Worm (Caenorhabditis elegans): Measurements from ENCODE around the gene M01B2.12.

M01B2.12 gene

DNA sequence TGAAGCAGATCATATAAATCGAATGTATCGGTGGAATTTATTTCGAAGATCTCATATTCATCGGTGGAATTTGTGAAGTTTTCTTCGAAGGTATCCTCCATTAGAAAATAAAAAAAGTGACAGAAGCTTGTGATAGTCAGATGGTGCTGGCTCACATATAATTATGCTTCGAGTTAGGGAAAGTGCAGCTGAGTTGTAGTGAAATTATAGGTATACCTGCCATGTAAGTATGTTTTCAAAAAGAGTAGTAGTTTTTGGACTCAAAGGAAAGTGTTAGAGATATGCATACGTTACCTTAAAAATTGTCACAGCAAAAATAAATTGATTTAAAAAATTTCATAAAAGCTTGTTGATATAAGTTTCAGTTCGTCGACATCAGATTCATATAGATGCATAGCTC, 23.8 kb downstream of the M01B2.12 start, which contains the start of gene srw-11:
srw-11 (minus strand) TSS at position 101 of the 400 bp plus-strand sequence.
- TF ChIP-seq nhr-67 (tag; optimal IDR thresholded peaks at IDR 0.05) (no peak), egl-27 (tag; optimal IDR thresholded peaks at IDR 0.05) (no peak), lin-15B (tag; optimal IDR thresholded peaks at IDR 0.05) (no peak), nhr-23 (tag; optimal IDR thresholded peaks at IDR 0.05) (no peak), nhr-237 (tag; optimal IDR thresholded peaks at IDR 0.05) (no peak), zag-1 (tag; optimal IDR thresholded peaks at IDR 0.05) (no peak), skn-1 (tag; optimal IDR thresholded peaks at IDR 0.05) (no peak)

- TF ChIP-seq ztf-4 (tag; optimal IDR thresholded peaks at IDR 0.05) (no peak), unc-62 (GFP tag; optimal IDR thresholded peaks at IDR 0.05) (no peak), mml-1 (tag; optimal IDR thresholded peaks at IDR 0.05) (no peak), egl-5 (tag; optimal IDR thresholded peaks at IDR 0.05) (no peak), nhr-12 (tag; optimal IDR thresholded peaks at IDR 0.05) (no peak), nhr-25 (tag; optimal IDR thresholded peaks at IDR 0.05) (no peak), elt-2 (tag; optimal IDR thresholded peaks at IDR 0.05) (no peak), tbx-2 (tag; optimal IDR thresholded peaks at IDR 0.05) (no peak), pqm-1 (tag; optimal IDR thresholded peaks at IDR 0.05) (no peak), pha-4 (tag; optimal IDR thresholded peaks at IDR 0.05) (no peak), fos-1 (tag; optimal IDR thresholded peaks at IDR 0.05) (no peak), unc-39 (tag; optimal IDR thresholded peaks at IDR 0.05) (no peak), sea-2 (GFP tag; optimal IDR thresholded peaks at IDR 0.05) (no peak), fkh-10 (GFP tag; optimal IDR thresholded peaks at IDR 0.05) (no peak), R02D3.7 (tag; optimal IDR thresholded peaks at IDR 0.05) (no peak), ZK546.5 (tag; optimal IDR thresholded peaks at IDR 0.05) (no peak), lsy-12 (tag; optimal IDR thresholded peaks at IDR 0.05) (no peak)
These were observed 25.5 kb downstream of the M01B2.12 start, which contains the start of gene srw-12 for ce11 chrV:15238552-15238951. TSS of gene srw-12 (minus strand) at chrV:15238652.

DNA sequence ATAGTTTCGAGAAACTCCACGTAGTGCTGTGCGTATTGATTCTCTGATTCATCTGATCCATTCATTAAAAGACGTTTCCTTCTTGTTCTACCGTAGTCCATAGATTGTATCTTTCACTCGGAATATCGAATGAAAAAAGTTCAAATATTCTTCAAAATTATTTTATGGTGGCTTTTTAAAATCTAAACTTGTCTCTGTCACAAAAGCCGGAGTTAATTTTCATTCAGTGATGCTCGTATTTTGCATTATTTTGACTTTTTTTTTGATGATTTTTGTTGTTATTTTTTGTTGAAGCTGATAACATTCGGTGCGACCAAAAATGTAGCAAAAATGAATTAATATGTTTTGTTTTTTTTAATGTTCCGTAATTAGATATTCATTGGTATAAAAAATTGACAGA, 28.4 kb downstream of the M01B2.12 start, which contains the start of gene nhr-164:
nhr-164 (minus strand) TSS at position 101 of the 400 bp plus-strand sequence.
- TF ChIP-seq fkh-10 (GFP tag; optimal IDR thresholded peaks at IDR 0.05) (no peak), nfya-1 (tag; optimal IDR thresholded peaks at IDR 0.05; ENCODE audit: insufficient read depth) (no peak), aly-2 (tag; optimal IDR thresholded peaks at IDR 0.05) (no peak)

ce11 chrV:15232200-15232599, 31.8 kb downstream of the M01B2.12 start, which contains the start of gene srw-13:
TSS of gene srw-13 (plus strand) at chrV:15232500.
- TF ChIP-seq nhr-237 (tag; optimal IDR thresholded peaks at IDR 0.05) (no peak), lin-15B (tag; optimal IDR thresholded peaks at IDR 0.05) (no peak), nhr-23 (tag; optimal IDR thresholded peaks at IDR 0.05) (no peak), ztf-11 (tag; optimal IDR thresholded peaks at IDR 0.05) (no peak), ceh-28 (tag; optimal IDR thresholded peaks at IDR 0.05) (no peak), elt-2 (tag; optimal IDR thresholded peaks at IDR 0.05) (no peak), mml-1 (tag; optimal IDR thresholded peaks at IDR 0.05) (no peak)

DNA sequence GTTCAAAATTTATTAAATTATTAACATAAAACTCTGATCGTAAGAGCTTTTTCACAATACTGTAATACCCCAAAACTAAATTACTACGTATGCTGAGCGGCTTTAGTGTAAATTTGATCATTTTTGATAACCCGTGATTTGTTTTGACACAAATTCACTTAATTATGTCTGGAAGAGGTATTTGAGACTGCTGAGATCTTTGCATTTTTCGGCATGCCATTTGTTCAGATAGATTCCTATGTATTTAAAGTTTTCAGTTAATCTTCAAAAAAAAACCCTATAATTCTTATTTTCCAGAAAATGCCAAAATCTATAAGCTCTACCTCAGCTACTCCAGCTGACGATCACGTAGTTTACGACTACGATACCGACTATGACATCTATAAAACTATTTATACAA, 33.8 kb downstream of the M01B2.12 start, which contains the start of gene srw-15:
srw-15 (plus strand) TSS at position 301 of the 400 bp plus-strand sequence.
- TF ChIP-seq R02D3.7 (tag; optimal IDR thresholded peaks at IDR 0.05): no peak
- no peak for TF ChIP-seq ZK546.5 (tag; optimal IDR thresholded peaks at IDR 0.05)
- no peak for TF ChIP-seq eor-1 (tag; optimal IDR thresholded peaks at IDR 0.05)
- no peak for TF ChIP-seq nhr-77 (tag; optimal IDR thresholded peaks at IDR 0.05)
- no peak for TF ChIP-seq egl-27 (tag; optimal IDR thresholded peaks at IDR 0.05)
- TF ChIP-seq skn-1 (tag; optimal IDR thresholded peaks at IDR 0.05): no peak
- TF ChIP-seq mml-1 (tag; optimal IDR thresholded peaks at IDR 0.05): no peak
- no peak for TF ChIP-seq ztf-4 (tag; optimal IDR thresholded peaks at IDR 0.05)
- no peak for TF ChIP-seq nhr-23 (tag; optimal IDR thresholded peaks at IDR 0.05)
- TF ChIP-seq sea-2 (GFP tag; optimal IDR thresholded peaks at IDR 0.05): no peak
- no peak for TF ChIP-seq ceh-16 (tag; optimal IDR thresholded peaks at IDR 0.05)
- no peak for TF ChIP-seq jun-1 (tag; optimal IDR thresholded peaks at IDR 0.05)
- no peak for TF ChIP-seq ceh-9 (tag; optimal IDR thresholded peaks at IDR 0.05)
- TF ChIP-seq nhr-11 (tag; optimal IDR thresholded peaks at IDR 0.05): no peak
- no peak for TF ChIP-seq fkh-2 (tag; optimal IDR thresholded peaks at IDR 0.05)
- no peak for TF ChIP-seq elt-3 (tag; optimal IDR thresholded peaks at IDR 0.05)
